Worm (Caenorhabditis elegans) whole organism, late embryonic: ENCODE results near the gene srbc-32.

ENCODE experiments used
- odd-2 ChIP-seq: sonication (generic microtip); optimal IDR thresholded peaks from 2 replicates; lab custom pipeline; 2017; ENCODE audit warnings: antibody characterized with exemption, mild to moderate bottlenecking, missing genetic modification characterization, missing compliant biosample characterization
- pax-1 ChIP-seq: fragments of 150-350 bp; optimal IDR thresholded peaks from 2 replicates; lab custom pipeline; 2014; ENCODE audit warnings: missing biosample characterization, missing genetic modification characterization
- sox-4 ChIP-seq: sonication (generic microtip); optimal IDR thresholded peaks from 2 replicates; lab custom pipeline; 2017; ENCODE audit warnings: mild to moderate bottlenecking, missing genetic modification characterization, inconsistent platforms, missing compliant biosample characterization

DNA sequence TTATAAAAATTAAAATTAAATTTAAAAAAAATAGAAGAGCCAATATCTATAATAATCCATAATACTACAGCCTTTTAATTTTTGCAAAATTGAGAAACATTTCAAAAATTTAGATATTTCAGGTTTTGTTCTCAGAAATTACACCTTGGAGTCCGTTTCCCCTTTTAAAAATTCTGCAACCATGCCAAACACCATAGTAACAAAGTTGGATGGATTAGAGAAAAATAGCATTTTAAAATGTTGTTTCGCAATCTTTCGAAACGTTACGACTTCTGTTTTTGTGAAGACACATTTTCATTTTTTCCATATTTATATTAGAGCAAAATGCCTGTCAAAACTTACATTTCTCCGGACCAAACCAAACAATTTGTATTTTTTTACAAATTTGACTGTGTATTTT is 38.2 kb upstream of the srbc-32 start, which contains the start of gene T24A6.7:
- TF ChIP-seq pax-1 = no peak
- no peak for TF ChIP-seq odd-2 (tag; lab: Kevin White, UChicago)
- TF ChIP-seq sox-4 (tag; lab: Kevin White, UChicago) = no peak
